Fruit fly (Drosophila melanogaster) whole organism, prepupa: ENCODE data around the gene wb.

ENCODE experiments used
- CG10631 ChIP-seq: fragments of 200-800 bp; sonication (Bioruptor generic); optimal IDR thresholded peaks from 2 replicates; lab custom pipeline; 2016; ENCODE audit warnings: missing biosample characterization, missing genetic modification characterization
- CG11294 ChIP-seq: fragments of 200-800 bp; sonication (Bioruptor generic); IDR thresholded peaks from 2 replicates; pipeline ENCODE4 v1.3.6; 2022; ENCODE audit warnings: missing biosample characterization, missing genetic modification characterization
- CG11762 ChIP-seq: fragments of 200-800 bp; sonication (Bioruptor generic); optimal IDR thresholded peaks from 3 replicates; lab custom pipeline; 2016; ENCODE audit warnings: missing biosample characterization, missing genetic modification characterization; ENCODE audit not compliant: insufficient read depth
- CG11902 ChIP-seq: fragments of 200-800 bp; sonication (Bioruptor generic); optimal IDR thresholded peaks from 3 replicates; lab custom pipeline; 2016; ENCODE audit warnings: missing biosample characterization, missing genetic modification characterization
- CG15336 ChIP-seq: fragments of 200-800 bp; sonication (Bioruptor generic); IDR thresholded peaks from 2 replicates; pipeline ENCODE4 v1.3.6; 2022; ENCODE audit warnings: missing biosample characterization, missing genetic modification characterization
- CG16779 ChIP-seq: fragments of 200-800 bp; sonication (Bioruptor generic); optimal IDR thresholded peaks from 3 replicates; lab custom pipeline; 2017; ENCODE audit warnings: missing biosample characterization, mild to moderate bottlenecking, missing genetic modification characterization
- CG32006 ChIP-seq: fragments of 200-800 bp; sonication (Bioruptor generic); optimal IDR thresholded peaks from 3 replicates; lab custom pipeline; 2017; ENCODE audit warnings: missing biosample characterization, mild to moderate bottlenecking, missing genetic modification characterization
- CG34406 ChIP-seq: fragments of 200-800 bp; sonication (Bioruptor generic); optimal IDR thresholded peaks from 3 replicates; lab custom pipeline; 2016; ENCODE audit warnings: missing biosample characterization, missing genetic modification characterization
- CG3919 ChIP-seq: fragments of 200-800 bp; sonication (Bioruptor generic); optimal IDR thresholded peaks from 3 replicates; lab custom pipeline; 2016; ENCODE audit warnings: missing biosample characterization, missing genetic modification characterization
- CG4318 ChIP-seq: fragments of 200-800 bp; sonication (Bioruptor generic); optimal IDR thresholded peaks from 3 replicates; lab custom pipeline; 2017; ENCODE audit warnings: missing biosample characterization, mild to moderate bottlenecking, missing genetic modification characterization
- CG6792 ChIP-seq: fragments of 200-800 bp; sonication (Bioruptor generic); optimal IDR thresholded peaks from 3 replicates; lab custom pipeline; 2016; ENCODE audit warnings: missing biosample characterization, missing genetic modification characterization
- CG6808 ChIP-seq: fragments of 200-800 bp; sonication (Bioruptor generic); optimal IDR thresholded peaks from 3 replicates; lab custom pipeline; 2017; ENCODE audit warnings: missing biosample characterization, missing genetic modification characterization, mild to moderate bottlenecking, moderate library complexity, missing genetic modification reagents
- CG6854 ChIP-seq: fragments of 200-800 bp; sonication (Bioruptor generic); optimal IDR thresholded peaks from 2 replicates; lab custom pipeline; 2017; ENCODE audit warnings: missing biosample characterization, mild to moderate bottlenecking, missing genetic modification characterization
- CG7368 ChIP-seq: fragments of 200-800 bp; sonication (Bioruptor generic); optimal IDR thresholded peaks from 3 replicates; lab custom pipeline; 2016; ENCODE audit warnings: missing biosample characterization, missing genetic modification characterization
- CG8119 ChIP-seq: fragments of 200-800 bp; sonication (Bioruptor generic); IDR thresholded peaks from 3 replicates; pipeline ENCODE4 v1.3.6; 2022; ENCODE audit warnings: missing biosample characterization, missing genetic modification characterization
- CG8319 ChIP-seq: fragments of 200-800 bp; sonication (Bioruptor generic); optimal IDR thresholded peaks from 3 replicates; lab custom pipeline; 2016; ENCODE audit warnings: missing biosample characterization, missing genetic modification characterization
- CG8632 ChIP-seq: fragments of 200-800 bp; sonication (Bioruptor generic); optimal IDR thresholded peaks from 3 replicates; lab custom pipeline; 2016; ENCODE audit warnings: missing biosample characterization, missing genetic modification characterization
- CG9139 ChIP-seq: fragments of 200-800 bp; sonication (Bioruptor generic); optimal IDR thresholded peaks from 3 replicates; lab custom pipeline; 2017; ENCODE audit warnings: missing biosample characterization, mild to moderate bottlenecking, missing genetic modification characterization
- Eip78C ChIP-seq: fragments of 200-800 bp; sonication (Bioruptor generic); peaks from one replicate; lab custom pipeline; 2016; ENCODE audit warnings: missing biosample characterization, missing genetic modification characterization
- Eip93F ChIP-seq: fragments of 200-800 bp; sonication (Bioruptor generic); optimal IDR thresholded peaks from 2 replicates; lab custom pipeline; 2016; ENCODE audit warnings: missing biosample characterization, mild to moderate bottlenecking, missing genetic modification characterization
- Ets96B ChIP-seq: fragments of 200-800 bp; optimal IDR thresholded peaks from 2 replicates; lab custom pipeline; 2019; ENCODE audit warnings: missing biosample characterization, mild to moderate bottlenecking, missing genetic modification characterization, moderate library complexity
- Gug ChIP-seq: fragments of 200-800 bp; sonication (Bioruptor generic); IDR thresholded peaks from 2 replicates; pipeline ENCODE4 v1.3.6; 2022; ENCODE audit warnings: missing biosample characterization, missing genetic modification characterization
- Hr38 ChIP-seq: sonication (Bioruptor generic); optimal IDR thresholded peaks from 2 replicates; lab custom pipeline; 2016; ENCODE audit warnings: missing biosample characterization, missing genetic modification characterization
- Hr4 ChIP-seq: fragments of 200-800 bp; sonication (Bioruptor generic); optimal IDR thresholded peaks from 3 replicates; lab custom pipeline; 2016; ENCODE audit warnings: missing biosample characterization, missing genetic modification characterization
- Lpt ChIP-seq: fragments of 200-800 bp; sonication (Bioruptor generic); optimal IDR thresholded peaks from 3 replicates; lab custom pipeline; 2016; ENCODE audit warnings: missing biosample characterization, missing genetic modification characterization
- Met ChIP-seq: fragments of 200-800 bp; sonication (Bioruptor generic); optimal IDR thresholded peaks from 3 replicates; lab custom pipeline; 2016; ENCODE audit warnings: missing biosample characterization, missing genetic modification characterization
- OdsH ChIP-seq: fragments of 200-800 bp; sonication (Bioruptor generic); optimal IDR thresholded peaks from 3 replicates; lab custom pipeline; 2016; ENCODE audit warnings: missing biosample characterization, missing genetic modification characterization
- Smox ChIP-seq: fragments of 200-800 bp; sonication (Bioruptor generic); optimal IDR thresholded peaks from 3 replicates; lab custom pipeline; 2016; ENCODE audit warnings: missing biosample characterization, missing genetic modification characterization
- Sox14 ChIP-seq: fragments of 200-800 bp; sonication (Bioruptor generic); optimal IDR thresholded peaks from 3 replicates; lab custom pipeline; 2016; ENCODE audit warnings: missing biosample characterization, missing genetic modification characterization
- Sox15 ChIP-seq: fragments of 200-800 bp; sonication (Bioruptor generic); optimal IDR thresholded peaks from 3 replicates; lab custom pipeline; 2016; ENCODE audit warnings: missing biosample characterization, missing genetic modification characterization
- achi ChIP-seq: fragments of 200-800 bp; sonication (Bioruptor generic); optimal IDR thresholded peaks from 3 replicates; lab custom pipeline; 2016; ENCODE audit warnings: missing biosample characterization, missing genetic modification characterization
- acj6 ChIP-seq: fragments of 200-800 bp; sonication (Bioruptor generic); optimal IDR thresholded peaks from 3 replicates; lab custom pipeline; 2016; ENCODE audit warnings: missing biosample characterization, missing genetic modification characterization
- cyc ChIP-seq: fragments of 200-800 bp; sonication (Bioruptor generic); optimal IDR thresholded peaks from 3 replicates; lab custom pipeline; 2016; ENCODE audit warnings: missing biosample characterization, missing genetic modification characterization
- dac ChIP-seq: fragments of 200-800 bp; sonication (Bioruptor generic); optimal IDR thresholded peaks from 2 replicates; lab custom pipeline; 2017; ENCODE audit warnings: missing biosample characterization, mild to moderate bottlenecking, missing genetic modification characterization
- dsx ChIP-seq: fragments of 200-800 bp; optimal IDR thresholded peaks from 3 replicates; lab custom pipeline; 2019; ENCODE audit warnings: missing biosample characterization, mild to moderate bottlenecking, missing genetic modification characterization, moderate library complexity; ENCODE audit not compliant: poor library complexity, severe bottlenecking
- eg ChIP-seq: fragments of 200-800 bp; sonication (Bioruptor generic); IDR thresholded peaks from 3 replicates; pipeline ENCODE4 v1.3.6; 2022; ENCODE audit warnings: missing biosample characterization, missing genetic modification characterization
- esn ChIP-seq: fragments of 200-800 bp; sonication (Bioruptor generic); optimal IDR thresholded peaks from 2 replicates; lab custom pipeline; 2016; ENCODE audit warnings: missing biosample characterization, mild to moderate bottlenecking, missing genetic modification characterization, moderate library complexity
- fd59A ChIP-seq: fragments of 200-800 bp; sonication (Bioruptor generic); optimal IDR thresholded peaks from 2 replicates; lab custom pipeline; 2017; ENCODE audit warnings: missing biosample characterization, mild to moderate bottlenecking, missing genetic modification characterization, missing genetic modification reagents
- fd85E ChIP-seq: fragments of 200-800 bp; sonication (Bioruptor generic); optimal IDR thresholded peaks from 3 replicates; lab custom pipeline; 2016; ENCODE audit warnings: missing biosample characterization, missing genetic modification characterization
- lz ChIP-seq: fragments of 200-800 bp; sonication (Bioruptor generic); optimal IDR thresholded peaks from 3 replicates; lab custom pipeline; 2016; ENCODE audit warnings: missing biosample characterization, missing genetic modification characterization
- pdm3 ChIP-seq: fragments of 200-800 bp; sonication (Bioruptor generic); optimal IDR thresholded peaks from 3 replicates; lab custom pipeline; 2016; ENCODE audit warnings: missing biosample characterization, missing genetic modification characterization
- spab ChIP-seq: fragments of 200-800 bp; sonication (Bioruptor generic); optimal IDR thresholded peaks from 2 replicates; lab custom pipeline; 2017; ENCODE audit warnings: missing biosample characterization, mild to moderate bottlenecking, missing genetic modification characterization, missing genetic modification reagents
- ss ChIP-seq, 2 experiments: fragments of 200-800 bp; sonication (Bioruptor generic); optimal IDR thresholded peaks; 2 replicates in 1 of 2; 3 replicates in 1 of 2; lab custom pipeline; 2017 to 2018; ENCODE audit warnings: mild to moderate bottlenecking in 2 of 2, missing biosample characterization in 2 of 2, missing genetic modification characterization in 2 of 2, moderate library complexity in 1 of 2
- svp ChIP-seq: fragments of 200-800 bp; sonication (Bioruptor generic); peaks from one replicate; lab custom pipeline; 2016; ENCODE audit warnings: missing biosample characterization, missing genetic modification characterization
- topi ChIP-seq: fragments of 200-800 bp; sonication (Bioruptor generic); optimal IDR thresholded peaks from 3 replicates; lab custom pipeline; 2016; ENCODE audit warnings: missing biosample characterization, missing genetic modification characterization
- vri ChIP-seq: fragments of 200-800 bp; sonication (Bioruptor generic); optimal IDR thresholded peaks from 3 replicates; lab custom pipeline; 2016; ENCODE audit warnings: missing biosample characterization, mild to moderate bottlenecking, missing genetic modification characterization

The wb gene

DNA sequence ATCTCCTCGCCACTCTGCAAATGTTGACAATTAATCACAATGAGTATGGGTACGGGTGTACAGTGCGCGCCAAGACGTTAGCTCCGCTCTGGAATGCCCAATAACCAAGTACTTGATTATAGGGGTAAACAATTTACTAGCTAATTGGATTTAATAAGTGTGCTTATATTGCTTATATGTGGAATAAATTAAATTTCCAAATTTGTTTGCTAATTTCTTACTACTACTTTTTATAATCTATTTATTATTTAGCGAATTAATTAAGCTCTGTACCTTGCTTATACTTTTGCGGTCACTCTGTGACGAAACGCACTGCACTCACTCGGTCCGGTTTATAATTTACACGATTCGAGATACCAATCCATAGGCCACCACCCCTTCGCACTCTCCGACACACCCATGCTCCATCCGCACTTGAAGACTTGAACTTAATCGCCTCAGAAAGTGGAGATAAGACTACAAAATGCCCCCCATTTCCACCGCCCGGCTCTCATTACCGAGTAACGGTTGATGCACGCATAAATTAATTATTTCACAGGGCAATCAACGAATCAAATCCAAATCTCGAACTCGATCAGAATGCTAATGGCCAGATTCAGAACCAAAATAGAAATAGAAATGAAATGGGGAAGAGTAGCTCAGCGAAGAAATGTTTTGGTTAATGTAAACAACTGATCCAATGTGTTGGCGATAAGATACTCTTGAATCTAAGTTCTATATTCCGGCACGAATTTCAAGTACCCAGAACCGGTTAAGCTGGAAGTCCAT lies 25.1 kb upstream of the wb start (continued):
- TF ChIP-seq CG6792 (GFP tag; lab: Kevin White, UChicago), result peak; percentile 81
- peak; percentile 65 for TF ChIP-seq CG11902 (GFP tag; lab: Kevin White, UChicago)
- TF ChIP-seq topi (GFP tag; lab: Kevin White, UChicago), result peak; percentile 60
- TF ChIP-seq CG34406, result peak; percentile 85
- TF ChIP-seq Lpt, result peak; percentile 65
- peak; percentile 2 for TF ChIP-seq fd85E
- TF ChIP-seq svp, result peak; percentile 96
- no peak for TF ChIP-seq CG11294 (GFP tag; lab: Robert Waterston, UW)
- TF ChIP-seq pdm3 (GFP tag; lab: Kevin White, UChicago), result peak; percentile 83
- TF ChIP-seq Met (GFP tag; lab: Kevin White, UChicago), result peak; percentile 64

dm6 chr2L:14245003-14245402 lies 17.8 kb upstream of the wb start:
- TF ChIP-seq esn, result no peak
- TF ChIP-seq CG7368 (GFP tag; lab: Kevin White, UChicago), result no peak
- no peak for TF ChIP-seq CG11902 (GFP tag; lab: Kevin White, UChicago)
- peak; percentile 60 for TF ChIP-seq Eip78C
- TF ChIP-seq Sox14 (GFP tag; lab: Kevin White, UChicago), result no peak
- TF ChIP-seq svp, result peak; percentile 90
- no peak for TF ChIP-seq fd85E
- TF ChIP-seq CG6808 (GFP tag; lab: Kevin White, UChicago), result no peak
- no peak for TF ChIP-seq CG6792 (GFP tag; lab: Kevin White, UChicago)

DNA sequence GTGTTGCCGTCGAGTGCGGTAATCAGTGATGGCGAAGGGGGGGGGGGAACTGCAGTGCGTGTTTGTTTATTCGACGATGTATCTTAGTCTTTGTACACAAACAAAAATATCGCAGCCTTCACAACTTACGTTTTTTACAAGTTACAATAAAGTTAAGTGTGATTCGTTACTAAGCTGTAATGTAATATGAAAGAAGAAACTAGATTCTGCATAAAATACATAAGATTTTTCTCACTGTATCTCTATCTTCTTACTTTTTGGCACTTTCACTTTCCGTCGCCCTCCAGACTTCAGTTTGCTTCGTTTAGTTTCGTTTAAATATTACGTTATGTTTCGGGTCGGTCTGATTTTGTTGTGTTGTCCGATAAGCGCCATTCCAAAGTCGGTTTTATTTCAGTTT lies 17.3 kb upstream of the wb start:
- TF ChIP-seq Hr4 (GFP tag; lab: Kevin White, UChicago), result peak; percentile 73
- TF ChIP-seq cyc (GFP tag; lab: Kevin White, UChicago), result peak; percentile 11
- no peak for TF ChIP-seq CG6854 (GFP tag; lab: Kevin White, UChicago)
- no peak for TF ChIP-seq Ets96B (tag; lab: Kevin White, UChicago)
- no peak for TF ChIP-seq CG8319 (GFP tag; lab: Kevin White, UChicago)
- TF ChIP-seq fd59A (GFP tag; lab: Kevin White, UChicago), result no peak
- TF ChIP-seq CG8119, result peak; percentile 63
- no peak for TF ChIP-seq dsx
- peak; percentile 49; the same call in 1 of the 3 replicates for TF ChIP-seq eg (GFP tag; lab: Robert Waterston, UW)
- no peak for TF ChIP-seq CG11902 (GFP tag; lab: Kevin White, UChicago)
- no peak for TF ChIP-seq Eip93F (GFP tag; lab: Kevin White, UChicago)
- peak; percentile 66 for TF ChIP-seq CG15336 (GFP tag; lab: Robert Waterston, UW)
- TF ChIP-seq Hr38, result no peak
- peak; percentile 15 for TF ChIP-seq acj6 (GFP tag; lab: Kevin White, UChicago)
- TF ChIP-seq Smox (GFP tag; lab: Kevin White, UChicago), result no peak
- peak; percentile 12 for TF ChIP-seq achi (GFP tag; lab: Kevin White, UChicago)
- TF ChIP-seq Gug (GFP tag; lab: Robert Waterston, UW), result 0 out of 2 replicates have a peak, but pooled peaks have one; percentile 23
- TF ChIP-seq fd85E, result no peak
- TF ChIP-seq OdsH (GFP tag; lab: Kevin White, UChicago), result peak; percentile 48
- TF ChIP-seq lz (GFP tag; lab: Kevin White, UChicago), result peak; percentile 19
- no peak for TF ChIP-seq Met (GFP tag; lab: Kevin White, UChicago)
- TF ChIP-seq svp, result no peak
- peak; percentile 68 for TF ChIP-seq CG32006 (GFP tag; lab: Kevin White, UChicago)
- peak; percentile 49 for TF ChIP-seq CG4318 (GFP tag; lab: Kevin White, UChicago)
- peak; percentile 25 for TF ChIP-seq dac (GFP tag; lab: Kevin White, UChicago)
- no peak for TF ChIP-seq spab (GFP tag; lab: Kevin White, UChicago)
- no peak for TF ChIP-seq vri (GFP tag; lab: Kevin White, UChicago)
- TF ChIP-seq CG16779, result no peak
- TF ChIP-seq CG7368 (GFP tag; lab: Kevin White, UChicago), result no peak
- TF ChIP-seq Eip78C, result peak; percentile 61
- peak; percentile 26 for TF ChIP-seq topi (GFP tag; lab: Kevin White, UChicago)
- peak; percentile 14 for TF ChIP-seq Sox15 (GFP tag; lab: Kevin White, UChicago)
- no peak for TF ChIP-seq CG11762
- peak; percentile 45 for TF ChIP-seq CG3919 (GFP tag; lab: Kevin White, UChicago)
- TF ChIP-seq ss (GFP tag; optimal IDR thresholded peaks at IDR 0.05; lab: Kevin White, UChicago), result no peak
- TF ChIP-seq CG10631 (GFP tag; lab: Kevin White, UChicago), result no peak
- TF ChIP-seq CG6808 (GFP tag; lab: Kevin White, UChicago), result no peak
- no peak for TF ChIP-seq CG8632 (GFP tag; lab: Kevin White, UChicago)
- no peak for TF ChIP-seq CG9139 (GFP tag; lab: Kevin White, UChicago)
